Worm (Caenorhabditis elegans): ENCODE data around the gene R05D8.11.

DNA sequence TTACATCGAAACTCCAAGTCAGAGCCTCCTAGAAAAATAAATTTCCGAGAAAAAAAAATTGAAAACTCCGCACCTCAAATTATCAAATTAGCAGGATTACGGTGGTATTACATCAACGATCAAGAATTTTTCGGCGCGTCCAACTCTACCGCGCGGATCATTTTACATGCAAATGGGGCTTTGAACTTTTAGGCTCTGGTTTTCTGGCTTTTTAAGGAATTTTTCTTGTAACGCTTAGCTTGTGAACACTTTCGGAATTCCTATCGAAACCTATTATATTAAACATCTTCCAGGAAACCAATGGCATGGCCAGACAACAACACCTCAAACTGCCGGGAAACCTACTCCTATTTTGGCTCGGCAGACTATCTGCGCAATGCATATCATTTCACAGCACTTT, 9.1 kb downstream of the R05D8.11 start, which contains the start of gene srh-56:
- TF ChIP-seq nhr-76 (tag; optimal IDR thresholded peaks at IDR 0.05): no peak
- TF ChIP-seq jun-1 (tag; optimal IDR thresholded peaks at IDR 0.05): no peak
- TF ChIP-seq ama-1 (optimal IDR thresholded peaks at IDR 0.05): no peak
- TF ChIP-seq unc-62 (GFP tag; optimal IDR thresholded peaks at IDR 0.05): no peak
- no peak for TF ChIP-seq elt-3 (tag; optimal IDR thresholded peaks at IDR 0.05)
- TF ChIP-seq pha-4 (tag; optimal IDR thresholded peaks at IDR 0.05): no peak
- TF ChIP-seq ztf-11 (tag; optimal IDR thresholded peaks at IDR 0.05): no peak
- no peak for TF ChIP-seq ceh-82 (tag; optimal IDR thresholded peaks at IDR 0.05)
- TF ChIP-seq skn-1 (tag; optimal IDR thresholded peaks at IDR 0.05): no peak
- TF ChIP-seq fkh-2 (tag; optimal IDR thresholded peaks at IDR 0.05): no peak
- TF ChIP-seq nhr-237 (tag; optimal IDR thresholded peaks at IDR 0.05): no peak
- no peak for TF ChIP-seq nhr-25 (tag; optimal IDR thresholded peaks at IDR 0.05)
- TF ChIP-seq zag-1 (tag; optimal IDR thresholded peaks at IDR 0.05): no peak
- no peak for TF ChIP-seq nhr-28 (tag; optimal IDR thresholded peaks at IDR 0.05)
